Fruit fly (Drosophila melanogaster) whole organism, adult: ENCODE data around the gene CG15465.

Source experiments
- CG12768 ChIP-seq: fragments of 200-800 bp; sonication (Bioruptor generic); optimal IDR thresholded peaks from 2 replicates; lab custom pipeline; 2017; ENCODE audit warnings: missing biosample characterization, missing genetic modification characterization, mild to moderate bottlenecking, moderate library complexity, missing genetic modification reagents
- CG1620 ChIP-seq: fragments of 200-800 bp; sonication (Bioruptor generic); optimal IDR thresholded peaks from 2 replicates; lab custom pipeline; 2016; ENCODE audit warnings: missing biosample characterization, missing genetic modification characterization
- CG5204 ChIP-seq: fragments of 200-800 bp; sonication (Bioruptor generic); optimal IDR thresholded peaks from 2 replicates; lab custom pipeline; 2016; ENCODE audit warnings: missing biosample characterization, missing genetic modification characterization
- CG7101 ChIP-seq: fragments of 200-800 bp; sonication (Bioruptor generic); optimal IDR thresholded peaks from 2 replicates; lab custom pipeline; 2018; ENCODE audit warnings: missing biosample characterization, mild to moderate bottlenecking, missing genetic modification characterization, moderate library complexity
- bab1 ChIP-seq: fragments of 200-800 bp; sonication (Bioruptor generic); optimal IDR thresholded peaks from 3 replicates; lab custom pipeline; 2019; ENCODE audit warnings: missing biosample characterization, mild to moderate bottlenecking, missing genetic modification characterization, moderate library complexity
- kay ChIP-seq: fragments of 200-800 bp; sonication (Bioruptor generic); peaks from one replicate; lab custom pipeline; 2016; ENCODE audit warnings: missing biosample characterization, missing genetic modification characterization, borderline replicate concordance
- ovo ChIP-seq: fragments of 200-800 bp; sonication (Bioruptor generic); optimal IDR thresholded peaks from 2 replicates; lab custom pipeline; 2016; ENCODE audit warnings: missing biosample characterization, missing genetic modification characterization
- toe ChIP-seq: fragments of 200-800 bp; sonication (Bioruptor generic); optimal IDR thresholded peaks from 2 replicates; lab custom pipeline; 2016; ENCODE audit warnings: missing biosample characterization, missing genetic modification characterization

dm6 chrX:5187121-5187520 lies 101.6 kb downstream of the CG15465 start:
- TF ChIP-seq CG7101 (tag; lab: Kevin White, UChicago) (no peak), CG1620 (GFP tag; lab: Kevin White, UChicago) (no peak), CG12768 (no peak), kay (GFP tag; lab: Kevin White, UChicago) (no peak), toe (GFP tag; lab: Kevin White, UChicago) (no peak), bab1 (GFP tag; lab: Kevin White, UChicago) (no peak), CG5204 (GFP tag; lab: Kevin White, UChicago) (no peak), ovo (no peak)
